Worm (Caenorhabditis elegans) whole organism, late embryonic: ENCODE results near the gene ZK218.4.

Experiments
- C08G9.2 ChIP-seq: sonication (generic microtip); optimal IDR thresholded peaks from 2 replicates; lab custom pipeline; 2016; ENCODE audit warnings: mild to moderate bottlenecking, missing genetic modification characterization, moderate library complexity, missing compliant biosample characterization
- C38D4.7 ChIP-seq: fragments of 200-800 bp; sonication (Bioruptor generic); optimal IDR thresholded peaks from 2 replicates; lab custom pipeline; 2018; ENCODE audit warnings: mild to moderate bottlenecking, missing genetic modification characterization, moderate library complexity, missing compliant biosample characterization
- ahr-1 ChIP-seq: sonication (generic microtip); optimal IDR thresholded peaks from 2 replicates; lab custom pipeline; 2016; ENCODE audit warnings: missing genetic modification characterization, missing compliant biosample characterization
- ama-1 ChIP-seq: fragments of 150-350 bp; optimal IDR thresholded peaks from 2 replicates; lab custom pipeline; 2014
- ceh-18 ChIP-seq: sonication (generic microtip); optimal IDR thresholded peaks from 2 replicates; lab custom pipeline; 2016; ENCODE audit warnings: missing genetic modification characterization, missing compliant biosample characterization
- ceh-2 ChIP-seq: sonication (generic microtip); optimal IDR thresholded peaks from 2 replicates; lab custom pipeline; 2016; ENCODE audit warnings: missing genotype, missing genetic modification characterization, missing compliant biosample characterization
- ceh-22 ChIP-seq: sonication (generic microtip); optimal IDR thresholded peaks from 2 replicates; lab custom pipeline; 2017; ENCODE audit warnings: missing biosample characterization, missing genetic modification characterization
- ceh-24 ChIP-seq: sonication (generic microtip); optimal IDR thresholded peaks from 2 replicates; lab custom pipeline; 2016; ENCODE audit warnings: mild to moderate bottlenecking, missing genetic modification characterization, missing compliant biosample characterization
- ceh-45 ChIP-seq: fragments of 200-800 bp; sonication (Bioruptor generic); IDR thresholded peaks from 2 replicates; pipeline ENCODE4 v1.3.6; 2022; ENCODE audit warnings: missing genetic modification reagents, missing genetic modification characterization, missing compliant biosample characterization
- ceh-48 ChIP-seq: sonication (generic microtip); optimal IDR thresholded peaks from 2 replicates; lab custom pipeline; 2016; ENCODE audit warnings: missing genetic modification characterization, inconsistent platforms, missing compliant biosample characterization
- ceh-9 ChIP-seq: sonication (generic microtip); optimal IDR thresholded peaks from 2 replicates; lab custom pipeline; 2016; ENCODE audit warnings: mild to moderate bottlenecking, missing genetic modification characterization, inconsistent platforms, missing compliant biosample characterization
- che-1 ChIP-seq: sonication (generic microtip); optimal IDR thresholded peaks from 2 replicates; lab custom pipeline; 2016; ENCODE audit warnings: mild to moderate bottlenecking, missing genetic modification characterization, missing compliant biosample characterization
- dmd-4 ChIP-seq: sonication (generic microtip); optimal IDR thresholded peaks from 2 replicates; lab custom pipeline; 2016; ENCODE audit warnings: borderline replicate concordance, missing genetic modification characterization, missing compliant biosample characterization
- elt-2 ChIP-seq: sonication (generic microtip); optimal IDR thresholded peaks from 2 replicates; lab custom pipeline; 2016; ENCODE audit warnings: missing genetic modification reagents, missing genetic modification characterization, missing compliant biosample characterization
- elt-4 ChIP-seq: sonication (generic microtip); optimal IDR thresholded peaks from 2 replicates; lab custom pipeline; 2016; ENCODE audit warnings: missing genetic modification characterization, missing compliant biosample characterization
- ets-4 ChIP-seq: sonication (generic microtip); optimal IDR thresholded peaks from 2 replicates; lab custom pipeline; 2016; ENCODE audit warnings: missing genetic modification characterization, missing compliant biosample characterization
- eyg-1 ChIP-seq: sonication (generic microtip); optimal IDR thresholded peaks from 2 replicates; lab custom pipeline; 2016; ENCODE audit warnings: missing genotype, missing genetic modification characterization, missing compliant biosample characterization
- fkh-6 ChIP-seq: sonication (generic microtip); optimal IDR thresholded peaks from 2 replicates; lab custom pipeline; 2016; ENCODE audit warnings: missing genetic modification characterization, missing compliant biosample characterization
- hlh-13 ChIP-seq: fragments of 200-800 bp; sonication (Bioruptor generic); optimal IDR thresholded peaks from 2 replicates; lab custom pipeline; 2018; ENCODE audit warnings: mild to moderate bottlenecking, missing genetic modification characterization, missing compliant biosample characterization
- hlh-8 ChIP-seq: sonication (generic microtip); optimal IDR thresholded peaks from 2 replicates; lab custom pipeline; 2016; ENCODE audit warnings: missing genotype, missing genetic modification characterization, missing compliant biosample characterization
- madf-2 ChIP-seq: sonication (generic microtip); optimal IDR thresholded peaks from 2 replicates; lab custom pipeline; 2017; ENCODE audit warnings: missing genetic modification characterization, missing compliant biosample characterization
- npax-4 ChIP-seq: sonication (generic microtip); optimal IDR thresholded peaks from 2 replicates; lab custom pipeline; 2016; ENCODE audit warnings: missing genetic modification characterization, missing compliant biosample characterization
- odd-2 ChIP-seq: sonication (generic microtip); optimal IDR thresholded peaks from 2 replicates; lab custom pipeline; 2017; ENCODE audit warnings: antibody characterized with exemption, mild to moderate bottlenecking, missing genetic modification characterization, missing compliant biosample characterization
- pag-3 ChIP-seq: sonication (generic microtip); optimal IDR thresholded peaks from 2 replicates; lab custom pipeline; 2016; ENCODE audit warnings: missing compliant biosample characterization, missing genetic modification characterization, borderline replicate concordance
- pha-4 ChIP-seq: fragments of 150-350 bp; optimal IDR thresholded peaks from 2 replicates; lab custom pipeline; 2018; ENCODE audit warnings: missing biosample characterization, missing genetic modification reagents, missing genetic modification characterization
- pqm-1 ChIP-seq: sonication (generic microtip); optimal IDR thresholded peaks from 2 replicates; lab custom pipeline; 2016; ENCODE audit warnings: missing genetic modification characterization, missing compliant biosample characterization
- sdc-2 ChIP-seq: sonication (generic microtip); optimal IDR thresholded peaks from 2 replicates; lab custom pipeline; 2016; ENCODE audit warnings: missing genotype, missing genetic modification characterization, missing compliant biosample characterization
- sox-4 ChIP-seq: sonication (generic microtip); optimal IDR thresholded peaks from 2 replicates; lab custom pipeline; 2017; ENCODE audit warnings: mild to moderate bottlenecking, missing genetic modification characterization, inconsistent platforms, missing compliant biosample characterization
- tbx-2 ChIP-seq: sonication (generic microtip); optimal IDR thresholded peaks from 2 replicates; lab custom pipeline; 2016; ENCODE audit warnings: missing genetic modification characterization, missing compliant biosample characterization
- unc-3 ChIP-seq, 2 experiments: fragments of 200-800 bp in 1 of 2; sonication (Bioruptor generic) in 1 of 2; sonication (generic microtip) in 1 of 2; conservative IDR thresholded peaks in 1 of 2; optimal IDR thresholded peaks in 1 of 2; 2 replicates each; pipeline versions ENCODE4 v1.3.6 to Lab custom; 2016 to 2022; ENCODE audit warnings: missing compliant biosample characterization in 2 of 2, missing genetic modification characterization in 2 of 2, missing genetic modification reagents in 1 of 2
- unc-55 ChIP-seq: sonication (generic microtip); optimal IDR thresholded peaks from 2 replicates; lab custom pipeline; 2017; ENCODE audit warnings: missing biosample characterization, missing genetic modification reagents, missing genetic modification characterization
- ztf-16 ChIP-seq: sonication (generic microtip); optimal IDR thresholded peaks from 2 replicates; lab custom pipeline; 2017; ENCODE audit warnings: missing genetic modification characterization, missing compliant biosample characterization

Gene ZK218.4

DNA sequence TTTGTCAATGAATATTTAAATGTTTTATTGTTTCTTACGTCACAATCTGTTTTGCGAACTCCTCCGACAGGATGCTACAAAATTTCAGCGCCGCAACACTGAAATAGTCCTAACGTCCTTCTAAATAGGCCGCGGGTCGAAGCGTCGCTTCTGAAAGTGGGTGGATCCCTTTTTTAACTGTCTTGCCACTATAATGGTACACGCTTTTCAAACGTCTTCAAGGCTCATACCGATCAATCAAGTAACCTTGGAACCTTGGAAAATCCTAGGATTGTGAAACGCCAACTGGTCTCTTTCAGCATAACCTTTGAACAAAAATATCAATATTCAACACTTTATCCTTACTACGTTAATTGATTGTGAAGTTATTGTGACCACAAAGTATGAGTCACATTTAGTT is 32.0 kb upstream of the ZK218.4 start:
- TF ChIP-seq elt-2 (tag; lab: Kevin White, UChicago) (no peak), hlh-13 (GFP tag; lab: Kevin White, UChicago) (no peak), ceh-22 (tag; lab: Kevin White, UChicago) (no peak), ceh-48 (tag; lab: Kevin White, UChicago) (no peak), hlh-8 (tag; lab: Kevin White, UChicago) (no peak), pag-3 (tag; lab: Kevin White, UChicago) (no peak), tbx-2 (no peak)

DNA sequence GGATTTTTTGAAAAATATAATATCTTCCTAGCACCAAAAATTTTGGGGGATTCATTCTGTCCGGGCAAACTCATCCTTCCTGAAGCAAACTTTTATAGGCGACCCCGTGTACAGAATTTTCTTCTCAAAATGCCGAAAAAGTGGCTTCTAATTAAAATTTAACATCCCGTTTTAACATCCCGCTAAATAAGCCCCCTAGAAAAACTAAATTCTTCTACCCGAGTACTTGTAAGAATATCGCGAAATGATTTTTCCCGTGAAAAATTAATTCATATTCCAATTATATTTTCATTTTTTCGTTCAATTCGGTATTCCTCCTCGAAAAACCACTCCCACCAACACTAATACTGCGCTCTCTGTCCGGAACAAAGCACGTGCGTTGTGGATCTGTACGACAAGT is 29.8 kb upstream of the ZK218.4 start, which contains the start of gene T05E12.8:
T05E12.8 (plus strand) TSS at position 301 of the 400 bp plus-strand sequence.
- TF ChIP-seq C38D4.7 (GFP tag; lab: Kevin White, UChicago) (no peak), hlh-13 (GFP tag; lab: Kevin White, UChicago) (no peak), ztf-16 (tag; lab: Kevin White, UChicago) (no peak), ceh-45 (GFP tag; lab: Robert Waterston, UW) (no peak), dmd-4 (no peak), eyg-1 (tag; lab: Kevin White, UChicago) (no peak)
- TF ChIP-seq, all 69 proteins: peak for 0

DNA sequence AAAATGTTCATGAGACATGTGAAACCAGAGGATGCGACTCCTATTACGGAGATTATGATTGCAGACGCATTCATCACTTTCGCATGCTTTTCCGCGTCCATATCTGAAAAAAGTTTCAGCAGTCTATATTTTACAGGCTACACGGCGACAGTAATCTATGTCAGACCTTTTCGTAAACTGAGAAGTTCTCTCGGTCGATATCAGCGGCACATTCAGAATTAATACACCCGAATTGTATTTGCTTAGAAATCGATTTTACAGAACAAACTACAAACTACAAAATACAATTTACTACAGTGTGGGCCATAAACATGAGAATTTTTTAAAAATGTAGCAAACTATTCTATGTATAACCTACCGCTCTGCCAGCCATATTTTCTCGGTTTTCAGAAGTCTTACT is 27.1 kb upstream of the ZK218.4 start, which contains the start of gene srbc-14:
srbc-14 (minus strand) TSS at position 101 of the 400 bp plus-strand sequence.
- no peak for TF ChIP-seq C08G9.2

DNA sequence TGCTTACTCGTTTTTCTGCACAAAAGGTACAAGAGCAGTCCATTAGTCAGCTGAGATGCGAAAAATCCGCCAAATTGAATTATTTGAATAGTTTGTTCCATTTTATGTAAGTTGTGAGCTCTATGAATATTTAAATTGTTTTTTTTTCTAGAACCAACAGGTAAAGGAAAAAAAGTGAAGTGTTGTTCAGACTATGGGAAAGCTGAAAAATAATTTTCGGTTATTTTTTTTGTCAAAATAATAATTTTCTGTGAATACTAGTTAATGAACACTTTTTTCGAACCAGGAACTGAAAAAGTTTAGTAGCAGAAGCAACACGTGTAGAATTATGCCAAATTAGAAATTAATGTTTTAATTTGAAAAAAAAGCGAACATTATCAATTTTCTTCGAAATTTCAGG is 22.8 kb upstream of the ZK218.4 start, which contains the start of gene str-125:
str-125 (minus strand) TSS at position 101 of the 400 bp plus-strand sequence.
- TF ChIP-seq hlh-8 (tag; lab: Kevin White, UChicago): no peak
- no peak for TF ChIP-seq che-1 (tag; lab: Kevin White, UChicago)
- no peak for TF ChIP-seq pqm-1
- no peak for TF ChIP-seq ceh-45 (GFP tag; lab: Robert Waterston, UW)
- TF ChIP-seq elt-4 (tag; lab: Kevin White, UChicago): no peak

DNA sequence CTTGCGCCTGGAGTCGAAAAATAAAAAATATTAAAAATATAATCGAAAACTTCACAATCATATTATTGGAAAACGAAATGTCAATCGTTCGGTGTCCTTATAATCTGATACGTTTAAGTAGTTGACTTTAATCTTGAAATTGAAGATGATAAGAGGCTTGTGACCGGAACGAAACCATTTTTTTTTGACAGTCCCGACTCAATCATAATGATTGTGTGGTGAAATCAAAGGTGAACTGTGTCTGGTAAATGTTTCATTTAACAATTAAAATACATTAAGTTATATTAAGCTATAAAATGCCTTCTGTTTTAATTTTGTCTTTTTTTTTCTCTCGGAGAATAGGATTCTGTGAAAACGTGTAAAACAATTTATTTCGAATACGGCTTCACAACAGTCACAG is 20.8 kb upstream of the ZK218.4 start, which contains the start of gene T05E12.3:
T05E12.3 (minus strand) TSS at position 101 of the 400 bp plus-strand sequence.
- TF ChIP-seq ztf-16 (tag; lab: Kevin White, UChicago): no peak
- TF ChIP-seq fkh-6: no peak
- TF ChIP-seq madf-2: no peak
- TF ChIP-seq npax-4: no peak
- TF ChIP-seq ceh-48 (tag; lab: Kevin White, UChicago): no peak
- TF ChIP-seq pha-4 (tag; lab: Kevin White, UChicago): no peak
- no peak for TF ChIP-seq ceh-24 (tag; lab: Kevin White, UChicago)
- no peak for TF ChIP-seq ceh-18 (tag; lab: Kevin White, UChicago)
- TF ChIP-seq ets-4 (tag; lab: Kevin White, UChicago): no peak
- no peak for TF ChIP-seq unc-3 (GFP tag; conservative IDR thresholded peaks at IDR 0.05; lab: Robert Waterston, UW)
- no peak for TF ChIP-seq unc-3 (tag; optimal IDR thresholded peaks at IDR 0.05; lab: Kevin White, UChicago)
- no peak for TF ChIP-seq ceh-2 (tag; lab: Kevin White, UChicago)
- no peak for TF ChIP-seq elt-4 (tag; lab: Kevin White, UChicago)
- no peak for TF ChIP-seq elt-2 (tag; lab: Kevin White, UChicago)
- no peak for TF ChIP-seq odd-2 (tag; lab: Kevin White, UChicago)
- no peak for TF ChIP-seq ama-1 (lab: Kevin White, UChicago)
- TF ChIP-seq unc-55: no peak
- TF ChIP-seq, all 69 proteins: peak for 0

- TF ChIP-seq ceh-9 (tag; lab: Kevin White, UChicago) (no peak), sdc-2 (no peak), sox-4 (no peak), hlh-8 (tag; lab: Kevin White, UChicago) (no peak), eyg-1 (tag; lab: Kevin White, UChicago) (no peak), ahr-1 (tag; lab: Kevin White, UChicago) (no peak)
- TF ChIP-seq, all 69 proteins: peak for 0
These were observed 18.9 kb upstream of the ZK218.4 start, which contains the start of gene srw-20 for ce11 chrV:17079795-17080194. TSS of gene srw-20 (minus strand) at chrV:17079895.
